Worm (Caenorhabditis elegans) whole organism, L1 larva: ENCODE data around the gene mfsd-13.2.

Experiments used
- C04F5.9 ChIP-seq: sonication (generic microtip); optimal IDR thresholded peaks from 2 replicates; lab custom pipeline; 2016; ENCODE audit warnings: missing genetic modification characterization, missing compliant biosample characterization
- C34B4.2 ChIP-seq: sonication (generic microtip); optimal IDR thresholded peaks from 2 replicates; lab custom pipeline; 2017; ENCODE audit warnings: mild to moderate bottlenecking, missing genetic modification characterization, missing compliant biosample characterization
- Y116A8C.19 ChIP-seq: sonication (generic microtip); optimal IDR thresholded peaks from 2 replicates; lab custom pipeline; 2016; ENCODE audit warnings: missing compliant biosample characterization, missing genetic modification characterization, borderline replicate concordance
- aha-1 ChIP-seq: fragments of 150-350 bp; optimal IDR thresholded peaks from 2 replicates; lab custom pipeline; 2014; ENCODE audit warnings: missing biosample characterization, missing genetic modification characterization
- aly-2 ChIP-seq: fragments of 150-350 bp; optimal IDR thresholded peaks from 2 replicates; lab custom pipeline; 2014; ENCODE audit warnings: missing biosample characterization, missing genetic modification characterization
- ceh-8 ChIP-seq: fragments of 200-800 bp; sonication (Bioruptor generic); optimal IDR thresholded peaks from 2 replicates; lab custom pipeline; 2018; ENCODE audit warnings: mild to moderate bottlenecking, missing genetic modification characterization, moderate library complexity, missing compliant biosample characterization
- ceh-88 ChIP-seq: fragments of 200-800 bp; sonication (Bioruptor generic); IDR thresholded peaks from 2 replicates; pipeline ENCODE4 v1.3.6; 2022; ENCODE audit warnings: missing genetic modification characterization, missing compliant biosample characterization
- dsc-1 ChIP-seq: sonication (generic microtip); optimal IDR thresholded peaks from 2 replicates; lab custom pipeline; 2016; ENCODE audit warnings: mild to moderate bottlenecking, missing genetic modification characterization, missing compliant biosample characterization
- efl-1 ChIP-seq, 4 experiments: fragments of 150-350 bp; optimal IDR thresholded peaks in 3 of 4; peaks in 1 of 4; 1 replicate in 1 of 4; 2 replicates in 3 of 4; lab custom pipeline; 2014; ENCODE audit warnings: missing biosample characterization in 2 of 4, missing genetic modification characterization in 2 of 4, missing genetic modification reagents in 2 of 4
- efl-3 ChIP-seq: fragments of 200-800 bp; sonication (Bioruptor generic); optimal IDR thresholded peaks from 2 replicates; lab custom pipeline; 2018; ENCODE audit warnings: mild to moderate bottlenecking, missing genetic modification characterization, missing compliant biosample characterization
- egl-27 ChIP-seq, 2 experiments: fragments of 150-350 bp in 1 of 2; sonication (generic microtip); optimal IDR thresholded peaks; 3 replicates each; lab custom pipeline; 2017 to 2018; ENCODE audit warnings: missing biosample characterization in 2 of 2, missing genetic modification characterization in 2 of 2, missing genetic modification reagents in 2 of 2
- fkh-4 ChIP-seq: sonication (generic microtip); optimal IDR thresholded peaks from 2 replicates; lab custom pipeline; 2016; ENCODE audit warnings: missing compliant biosample characterization, missing genetic modification characterization, borderline replicate concordance
- fkh-8 ChIP-seq: sonication (generic microtip); optimal IDR thresholded peaks from 2 replicates; lab custom pipeline; 2016; ENCODE audit warnings: mild to moderate bottlenecking, missing genetic modification characterization, missing compliant biosample characterization
- hpl-2 ChIP-seq: fragments of 150-350 bp; optimal IDR thresholded peaks from 2 replicates; lab custom pipeline; 2014; ENCODE audit warnings: missing biosample characterization, missing genetic modification reagents, missing genetic modification characterization
- irx-1 ChIP-seq: sonication (generic microtip); optimal IDR thresholded peaks from 2 replicates; lab custom pipeline; 2016; ENCODE audit warnings: missing genetic modification characterization, missing compliant biosample characterization
- isw-1 ChIP-seq: fragments of 200-800 bp; sonication (Bioruptor generic); IDR thresholded peaks from 2 replicates; pipeline ENCODE4 v1.3.6; 2022; ENCODE audit warnings: missing genetic modification characterization, missing compliant biosample characterization
- jun-1 ChIP-seq: fragments of 150-350 bp; optimal IDR thresholded peaks from 2 replicates; lab custom pipeline; 2014; ENCODE audit warnings: missing biosample characterization, missing genetic modification reagents, missing genetic modification characterization
- lin-14 ChIP-seq: fragments of 200-800 bp; sonication (Bioruptor generic); optimal IDR thresholded peaks from 2 replicates; lab custom pipeline; 2018; ENCODE audit warnings: mild to moderate bottlenecking, missing genetic modification characterization, moderate library complexity, missing compliant biosample characterization
- lin-35 ChIP-seq, 2 experiments: fragments of 150-350 bp; optimal IDR thresholded peaks; 2 replicates each; lab custom pipeline; 2014; ENCODE audit warnings: missing biosample characterization in 2 of 2, missing genetic modification characterization in 2 of 2, missing genetic modification reagents in 2 of 2
- lir-3 ChIP-seq: sonication (generic microtip); optimal IDR thresholded peaks from 2 replicates; lab custom pipeline; 2016; ENCODE audit warnings: mild to moderate bottlenecking, missing genetic modification characterization, moderate library complexity, missing compliant biosample characterization; ENCODE audit not compliant: poor library complexity
- lsy-2 ChIP-seq, 2 experiments: fragments of 150-350 bp; optimal IDR thresholded peaks; 2 replicates each; lab custom pipeline; 2014; ENCODE audit warnings: missing biosample characterization in 2 of 2, missing genetic modification characterization in 2 of 2
- mep-1 ChIP-seq: fragments of 150-350 bp; optimal IDR thresholded peaks from 2 replicates; lab custom pipeline; 2014; ENCODE audit warnings: missing biosample characterization, missing genetic modification characterization
- nhr-12 ChIP-seq: sonication (generic microtip); optimal IDR thresholded peaks from 2 replicates; lab custom pipeline; 2017; ENCODE audit warnings: missing biosample characterization, missing genetic modification characterization
- nhr-47 ChIP-seq: sonication (generic microtip); optimal IDR thresholded peaks from 2 replicates; lab custom pipeline; 2016; ENCODE audit warnings: mild to moderate bottlenecking, missing genetic modification characterization, moderate library complexity, missing compliant biosample characterization
- nhr-76 ChIP-seq: sonication (generic microtip); optimal IDR thresholded peaks from 2 replicates; lab custom pipeline; 2017; ENCODE audit warnings: missing biosample characterization, missing genetic modification characterization
- nhr-77 ChIP-seq: fragments of 150-350 bp; optimal IDR thresholded peaks from 2 replicates; lab custom pipeline; 2014; ENCODE audit warnings: missing biosample characterization, missing genetic modification characterization
- nhr-85 ChIP-seq: sonication (generic microtip); peaks from one replicate; lab custom pipeline; 2016; ENCODE audit warnings: missing genetic modification characterization, inconsistent platforms, missing compliant biosample characterization
- pax-3 ChIP-seq: fragments of 200-800 bp; sonication (Bioruptor generic); optimal IDR thresholded peaks from 2 replicates; lab custom pipeline; 2018; ENCODE audit warnings: mild to moderate bottlenecking, missing genetic modification characterization, moderate library complexity, missing compliant biosample characterization
- pqm-1 ChIP-seq: sonication (generic microtip); optimal IDR thresholded peaks from 3 replicates; lab custom pipeline; 2017; ENCODE audit warnings: missing biosample characterization, missing genetic modification characterization
- rnt-1 ChIP-seq: sonication (generic microtip); optimal IDR thresholded peaks from 2 replicates; lab custom pipeline; 2016; ENCODE audit warnings: mild to moderate bottlenecking, missing genetic modification characterization, moderate library complexity, missing compliant biosample characterization
- swsn-7 ChIP-seq: sonication (generic microtip); optimal IDR thresholded peaks from 2 replicates; lab custom pipeline; 2016; ENCODE audit warnings: missing genetic modification characterization, missing compliant biosample characterization
- tbx-2 ChIP-seq: sonication (generic microtip); optimal IDR thresholded peaks from 2 replicates; lab custom pipeline; 2016; ENCODE audit warnings: missing genetic modification characterization, missing compliant biosample characterization
- unc-62 ChIP-seq: fragments of 150-350 bp; optimal IDR thresholded peaks from 2 replicates; lab custom pipeline; 2014; ENCODE audit warnings: missing biosample characterization, missing genetic modification reagents, missing genetic modification characterization
- unc-86 ChIP-seq: sonication (generic microtip); optimal IDR thresholded peaks from 2 replicates; lab custom pipeline; 2016; ENCODE audit warnings: missing genetic modification characterization, missing compliant biosample characterization
- unc-98 ChIP-seq: fragments of 200-800 bp; sonication (Bioruptor generic); IDR thresholded peaks from 2 replicates; pipeline ENCODE4 v1.3.6; 2022; ENCODE audit warnings: missing genetic modification characterization, missing compliant biosample characterization
- zip-4 ChIP-seq: fragments of 200-800 bp; sonication (Bioruptor generic); optimal IDR thresholded peaks from 2 replicates; lab custom pipeline; 2018; ENCODE audit warnings: mild to moderate bottlenecking, missing genetic modification characterization, moderate library complexity, missing compliant biosample characterization
- ztf-4 ChIP-seq: fragments of 150-350 bp; optimal IDR thresholded peaks from 2 replicates; lab custom pipeline; 2014; ENCODE audit warnings: missing biosample characterization, missing genetic modification characterization

Gene mfsd-13.2

ce11 chrII:7122661-7123418, 42.8 kb downstream of the mfsd-13.2 start, which contains the start of gene F10E7.11 (continued):
- TF ChIP-seq swsn-7 (tag; lab: Kevin White, UChicago) (peak; percentile 16), lsy-2 (tag; optimal IDR thresholded peaks at IDR 0.05; lab: Kevin White, UChicago) (peak; percentile 14 to 41), fkh-4 (tag; lab: Kevin White, UChicago) (no peak), ztf-4 (no peak), nhr-77 (no peak), ceh-88 (GFP tag; lab: Robert Waterston, UW) (no peak), tbx-2 (no peak), ceh-8 (GFP tag; lab: Kevin White, UChicago) (no peak), fkh-8 (tag; lab: Kevin White, UChicago) (no peak), nhr-76 (tag; lab: Kevin White, UChicago) (no peak), Y116A8C.19 (no peak), lin-14 (GFP tag; lab: Kevin White, UChicago) (no peak), lir-3 (tag; lab: Kevin White, UChicago) (no peak), nhr-85 (peak; percentile 40), efl-1 (optimal IDR thresholded peaks at IDR 0.05; lab: Kevin White, UChicago) (peak in 1 of 2 experiments; percentile 6), efl-1 (GFP tag; optimal IDR thresholded peaks at IDR 0.05 in 1 of 2; lab: Kevin White, UChicago) (peak in 1 of 2 experiments; percentile 82)
- TF ChIP-seq, all 84 proteins: peak for 13

ce11 chrII:7121762-7122292, 43.8 kb downstream of the mfsd-13.2 start, which contains the start of gene F10E7.2:
TSS of gene F10E7.2 (plus strand) at chrII:7122242.
- no peak for TF ChIP-seq C34B4.2 (tag; lab: Kevin White, UChicago)

DNA sequence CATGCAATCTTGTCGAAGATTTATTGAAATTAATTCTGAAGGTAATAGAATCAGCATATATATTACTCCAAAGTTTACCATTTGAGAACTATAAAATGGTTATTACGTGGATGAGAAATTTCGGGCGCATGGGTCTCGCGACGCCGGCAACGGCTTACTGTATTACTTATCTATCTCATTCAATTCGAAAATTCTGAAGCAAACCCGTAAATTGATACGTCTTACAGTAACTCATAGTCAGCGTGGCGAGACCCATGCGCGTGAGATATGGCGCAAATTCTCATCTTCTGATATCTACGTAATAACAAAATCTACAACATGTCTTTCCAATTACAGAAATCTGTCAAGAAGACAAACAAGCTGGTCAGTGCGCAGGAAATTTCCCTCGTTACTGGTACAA, 46.1 kb downstream of the mfsd-13.2 start:
- TF ChIP-seq irx-1 (tag; lab: Kevin White, UChicago) (no peak), rnt-1 (tag; lab: Kevin White, UChicago) (no peak), nhr-12 (tag; lab: Kevin White, UChicago) (no peak), mep-1 (tag; lab: Kevin White, UChicago) (no peak), jun-1 (tag; lab: Kevin White, UChicago) (no peak), efl-3 (GFP tag; lab: Kevin White, UChicago) (no peak), ceh-88 (GFP tag; lab: Robert Waterston, UW) (no peak), C04F5.9 (tag; lab: Kevin White, UChicago) (no peak), hpl-2 (GFP tag; lab: Kevin White, UChicago) (no peak), nhr-47 (tag; lab: Kevin White, UChicago) (no peak), zip-4 (GFP tag; lab: Kevin White, UChicago) (no peak), lir-3 (tag; lab: Kevin White, UChicago) (no peak), efl-1 (optimal IDR thresholded peaks at IDR 0.05; lab: Kevin White, UChicago) (no peak), efl-1 (GFP tag; optimal IDR thresholded peaks at IDR 0.05 in 1 of 2; lab: Kevin White, UChicago) (no peak), aha-1 (no peak)

ce11 chrII:7116350-7116749, 49.3 kb downstream of the mfsd-13.2 start, which contains the start of gene spon-1:
TSS of gene spon-1 (plus strand) at chrII:7116557.
- TF ChIP-seq irx-1 (tag; lab: Kevin White, UChicago) (no peak), egl-27 (tag; optimal IDR thresholded peaks at IDR 0.05; lab: Kevin White, UChicago) (no peak), pax-3 (tag; lab: Kevin White, UChicago) (no peak), unc-86 (tag; lab: Kevin White, UChicago) (no peak), dsc-1 (tag; lab: Kevin White, UChicago) (no peak), nhr-12 (tag; lab: Kevin White, UChicago) (no peak), unc-62 (GFP tag; lab: Kevin White, UChicago) (no peak), aly-2 (tag; lab: Kevin White, UChicago) (no peak), swsn-7 (tag; lab: Kevin White, UChicago) (no peak), ceh-88 (GFP tag; lab: Robert Waterston, UW) (no peak), lin-35 (GFP tag; optimal IDR thresholded peaks at IDR 0.05; lab: Kevin White, UChicago) (no peak), pqm-1 (tag; lab: Kevin White, UChicago) (no peak), unc-98 (GFP tag; lab: Robert Waterston, UW) (no peak), isw-1 (GFP tag; lab: Robert Waterston, UW) (no peak)
